Worm (Caenorhabditis elegans): ENCODE data around the gene srg-44.

ce11 chrV:17302754-17303153, 25.8 kb upstream of the srg-44 start, which contains the start of gene sri-70:
- TF ChIP-seq unc-42 (tag; optimal IDR thresholded peaks at IDR 0.05), result no peak
- no peak for TF ChIP-seq ets-4 (tag; optimal IDR thresholded peaks at IDR 0.05)
- no peak for TF ChIP-seq ceh-30 (tag; optimal IDR thresholded peaks at IDR 0.05)
- TF ChIP-seq nhr-11 (tag; optimal IDR thresholded peaks at IDR 0.05), result no peak
- TF ChIP-seq pqm-1 (tag; optimal IDR thresholded peaks at IDR 0.05), result no peak
- no peak for TF ChIP-seq madf-2 (tag; optimal IDR thresholded peaks at IDR 0.05)
- TF ChIP-seq pax-1 (tag; optimal IDR thresholded peaks at IDR 0.05), result no peak
- no peak for TF ChIP-seq elt-2 (tag; optimal IDR thresholded peaks at IDR 0.05)

Data from whole organism, late embryonic.